Fruit fly (Drosophila melanogaster): ENCODE data around the gene Nna1.

- TF ChIP-seq Mio (GFP tag; optimal IDR thresholded peaks at IDR 0.05) (no peak), Jra (GFP tag; optimal IDR thresholded peaks at IDR 0.05) (no peak), h (GFP tag; optimal IDR thresholded peaks at IDR 0.05) (no peak), foxo (GFP tag; optimal IDR thresholded peaks at IDR 0.05) (no peak), rgr (GFP tag; optimal IDR thresholded peaks at IDR 0.05) (no peak), br (GFP tag; optimal IDR thresholded peaks at IDR 0.05) (no peak), CrebA (GFP tag; optimal IDR thresholded peaks at IDR 0.05; ENCODE audit: borderline replicate concordance) (no peak)
Observed at dm6 chrX:13680262-13680661, 11.8 kb upstream of the Nna1 start, which contains the start of gene CG12177.
